Fruit fly (Drosophila melanogaster): Measurements from ENCODE around the gene CG13358.

CG13358 gene

DNA sequence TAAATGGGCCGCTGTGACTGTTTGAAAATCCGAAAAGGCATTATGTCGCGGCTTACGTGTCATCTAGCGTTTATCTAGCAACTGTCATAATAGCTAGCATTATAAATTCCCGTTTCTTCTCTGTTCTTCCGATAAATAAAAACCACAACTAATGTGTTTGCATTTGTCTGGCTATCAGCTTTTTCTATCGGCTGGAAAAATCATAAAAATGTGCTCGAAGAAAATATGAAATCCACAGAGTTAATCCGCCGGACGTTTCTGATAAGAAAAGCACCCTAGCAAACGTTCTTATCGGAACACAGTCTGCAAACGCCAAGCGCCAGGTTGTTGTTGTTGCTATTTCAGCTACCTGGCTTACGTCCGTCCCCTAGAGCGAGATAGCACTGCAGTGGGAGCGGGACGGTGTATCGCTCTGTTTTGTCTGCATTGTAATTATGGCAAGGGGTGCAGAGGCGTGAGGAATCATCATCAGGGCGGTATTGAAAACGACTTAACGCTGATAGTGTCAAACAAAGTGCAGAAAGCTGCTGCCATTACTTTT is 30.5 kb downstream of the CG13358 start:
- no peak for TF ChIP-seq dl (GFP tag; optimal IDR thresholded peaks at IDR 0.05; ENCODE audit: insufficient read depth in 1 of 2, partially characterized antibody in 2 of 2)
- no peak for TF ChIP-seq Dif (GFP tag; optimal IDR thresholded peaks at IDR 0.05; ENCODE audit: partially characterized antibody)
- TF ChIP-seq tai (GFP tag; optimal IDR thresholded peaks at IDR 0.05), result no peak
- no peak for TF ChIP-seq HLH106 (tag; optimal IDR thresholded peaks at IDR 0.05)
- TF ChIP-seq rgr (GFP tag; optimal IDR thresholded peaks at IDR 0.05), result no peak
- TF ChIP-seq foxo (GFP tag; optimal IDR thresholded peaks at IDR 0.05), result no peak
- no peak for TF ChIP-seq N (GFP tag; optimal IDR thresholded peaks at IDR 0.05)
- TF ChIP-seq pan (optimal IDR thresholded peaks at IDR 0.05), result no peak
- no peak for TF ChIP-seq sv (GFP tag; optimal IDR thresholded peaks at IDR 0.05)
- TF ChIP-seq CG9705 (GFP tag; optimal IDR thresholded peaks at IDR 0.05), result no peak
- no peak for TF ChIP-seq lola (GFP tag; optimal IDR thresholded peaks at IDR 0.05)
- TF ChIP-seq Hnf4 (GFP tag; optimal IDR thresholded peaks at IDR 0.05), result no peak
- no peak for TF ChIP-seq jim (GFP tag; optimal IDR thresholded peaks at IDR 0.05)
- no peak for TF ChIP-seq brk (GFP tag; optimal IDR thresholded peaks at IDR 0.05)
- TF ChIP-seq Hr78 (GFP tag; optimal IDR thresholded peaks at IDR 0.05), result no peak
- no peak for TF ChIP-seq Vsx2 (GFP tag; optimal IDR thresholded peaks at IDR 0.05; ENCODE audit: partially characterized antibody)

- TF ChIP-seq dsf (GFP tag; optimal IDR thresholded peaks at IDR 0.05; ENCODE audit: borderline replicate concordance), result no peak
- TF ChIP-seq Hnf4 (GFP tag; optimal IDR thresholded peaks at IDR 0.05), result no peak
- no peak for TF ChIP-seq fru (GFP tag; optimal IDR thresholded peaks at IDR 0.05)
- no peak for TF ChIP-seq OdsH (GFP tag; optimal IDR thresholded peaks at IDR 0.05)
- TF ChIP-seq Dif (GFP tag; optimal IDR thresholded peaks at IDR 0.05; ENCODE audit: partially characterized antibody), result no peak
- TF ChIP-seq Sp1 (GFP tag; optimal IDR thresholded peaks at IDR 0.05), result no peak
- TF ChIP-seq rgr (GFP tag; optimal IDR thresholded peaks at IDR 0.05), result no peak
- TF ChIP-seq CrebA (GFP tag; optimal IDR thresholded peaks at IDR 0.05; ENCODE audit: borderline replicate concordance), result no peak
- TF ChIP-seq GATAd (GFP tag; optimal IDR thresholded peaks at IDR 0.05), result no peak
These were observed 32.3 kb downstream of the CG13358 start for dm6 chrX:772305-772986.

DNA sequence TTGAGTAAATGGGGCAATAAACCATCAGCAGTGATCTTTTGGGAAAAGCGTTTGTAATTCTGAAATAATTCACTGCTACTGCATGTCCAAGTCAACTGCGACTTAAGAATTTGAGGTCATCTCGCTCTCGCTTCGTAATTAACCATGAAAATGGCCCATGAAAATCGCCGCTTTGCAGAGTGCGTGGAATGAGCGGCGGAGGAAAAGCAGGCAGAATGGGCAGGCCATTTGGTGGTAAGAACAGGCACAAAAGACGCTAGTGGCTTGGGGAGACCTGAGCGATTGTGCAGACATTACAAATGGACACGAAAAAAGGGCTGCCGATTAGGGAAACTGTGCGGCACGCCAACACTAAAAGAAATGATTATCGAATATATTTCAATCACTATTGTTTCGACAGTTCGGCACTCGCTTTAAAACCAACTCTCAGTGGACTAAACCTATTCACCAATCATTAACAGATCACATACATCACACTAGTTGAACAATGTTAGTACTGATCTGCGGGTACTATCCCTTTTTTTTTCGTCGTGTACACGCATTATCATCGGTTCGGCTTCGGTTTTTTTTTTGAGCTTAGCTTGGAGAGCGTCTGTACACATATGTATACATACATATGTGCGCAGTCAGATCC is 33.2 kb downstream of the CG13358 start:
- TF ChIP-seq fru (GFP tag; optimal IDR thresholded peaks at IDR 0.05) (peak; percentile 34), Abd-B (GFP tag; optimal IDR thresholded peaks at IDR 0.05) (no peak), CG32264 (GFP tag; optimal IDR thresholded peaks at IDR 0.05) (no peak)

DNA sequence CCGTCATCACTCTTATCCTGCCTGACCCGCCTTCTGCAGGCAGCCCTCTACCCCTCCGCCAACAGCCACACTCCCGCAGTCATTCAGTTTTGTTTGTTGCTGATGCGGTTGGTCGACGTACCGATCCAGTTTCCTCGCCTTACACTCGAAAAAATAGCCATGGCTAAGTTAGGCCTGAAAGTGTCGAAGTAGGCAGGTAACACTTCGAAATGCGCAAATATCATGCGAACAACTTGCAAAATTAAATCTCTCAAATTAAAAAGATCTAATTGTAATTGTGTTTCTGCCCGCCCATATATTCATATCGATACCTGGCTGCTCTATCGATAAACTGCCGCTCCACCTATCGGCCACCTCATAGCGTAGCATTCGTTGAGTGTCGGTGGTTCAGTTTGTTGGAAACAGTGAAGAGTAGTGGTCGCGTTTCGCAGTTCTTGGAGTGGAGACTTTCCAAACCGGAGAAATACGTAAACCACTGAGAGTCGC is 35.0 kb downstream of the CG13358 start, which contains the start of gene fz3:
fz3 (plus strand) TSS at position 307 of the 486 bp plus-strand sequence.
- TF ChIP-seq N (GFP tag; optimal IDR thresholded peaks at IDR 0.05), result no peak
- TF ChIP-seq brk (GFP tag; optimal IDR thresholded peaks at IDR 0.05), result no peak
- TF ChIP-seq dsf (GFP tag; optimal IDR thresholded peaks at IDR 0.05; ENCODE audit: borderline replicate concordance), result no peak
- TF ChIP-seq Vsx2 (GFP tag; optimal IDR thresholded peaks at IDR 0.05; ENCODE audit: partially characterized antibody), result no peak
- TF ChIP-seq Hr78 (GFP tag; optimal IDR thresholded peaks at IDR 0.05), result no peak
- peak; percentile 64 for TF ChIP-seq OdsH (GFP tag; optimal IDR thresholded peaks at IDR 0.05)
- TF ChIP-seq Hr83 (GFP tag; optimal IDR thresholded peaks at IDR 0.05; ENCODE audit: poor library complexity, severe bottlenecking), result peak; percentile 73
- peak; percentile 74 for TF ChIP-seq ey (GFP tag; optimal IDR thresholded peaks at IDR 0.05)
- TF ChIP-seq psq (GFP tag; optimal IDR thresholded peaks at IDR 0.05), result peak; percentile 77
- peak; percentile 77 for TF ChIP-seq br (GFP tag; optimal IDR thresholded peaks at IDR 0.05)
- no peak for TF ChIP-seq sage (GFP tag; optimal IDR thresholded peaks at IDR 0.05)
- TF ChIP-seq h (GFP tag; optimal IDR thresholded peaks at IDR 0.05), result peak; percentile 82
- TF ChIP-seq tai (GFP tag; optimal IDR thresholded peaks at IDR 0.05), result no peak
- no peak for TF ChIP-seq pan (optimal IDR thresholded peaks at IDR 0.05)
- TF ChIP-seq Myc (optimal IDR thresholded peaks at IDR 0.05), result no peak
- TF ChIP-seq Rel (GFP tag; optimal IDR thresholded peaks at IDR 0.05), result no peak
- peak; percentile 37 for TF ChIP-seq Rel (tag; optimal IDR thresholded peaks at IDR 0.05)
- no peak for TF ChIP-seq GATAd (GFP tag; optimal IDR thresholded peaks at IDR 0.05)
- peak; percentile 71 for TF ChIP-seq Hnf4 (GFP tag; optimal IDR thresholded peaks at IDR 0.05)
- TF ChIP-seq jim (GFP tag; optimal IDR thresholded peaks at IDR 0.05), result no peak
- TF ChIP-seq Abd-B (GFP tag; optimal IDR thresholded peaks at IDR 0.05), result no peak
- peak; percentile 78 for TF ChIP-seq rgr (GFP tag; optimal IDR thresholded peaks at IDR 0.05)
- TF ChIP-seq fru (GFP tag; optimal IDR thresholded peaks at IDR 0.05), result peak; percentile 88
- TF ChIP-seq CG9705 (GFP tag; optimal IDR thresholded peaks at IDR 0.05), result peak; percentile 34
- peak in 1 of 2 experiments; percentile 78 for TF ChIP-seq foxo (GFP tag; optimal IDR thresholded peaks at IDR 0.05)
- TF ChIP-seq dmrt93B (GFP tag; optimal IDR thresholded peaks at IDR 0.05), result peak; percentile 32
- TF ChIP-seq Dfd (GFP tag; optimal IDR thresholded peaks at IDR 0.05), result no peak
- no peak for TF ChIP-seq lola (GFP tag; optimal IDR thresholded peaks at IDR 0.05)
- no peak for TF ChIP-seq sv (GFP tag; optimal IDR thresholded peaks at IDR 0.05)
- peak; percentile 75 for TF ChIP-seq Sp1 (GFP tag; optimal IDR thresholded peaks at IDR 0.05)
- TF ChIP-seq usp (GFP tag; optimal IDR thresholded peaks at IDR 0.05), result no peak
- peak; percentile 58 for TF ChIP-seq CG32264 (GFP tag; optimal IDR thresholded peaks at IDR 0.05)
- peak; percentile 42 for TF ChIP-seq Dif (GFP tag; optimal IDR thresholded peaks at IDR 0.05; ENCODE audit: partially characterized antibody)
- TF ChIP-seq Mio (GFP tag; optimal IDR thresholded peaks at IDR 0.05), result no peak
- TF ChIP-seq Jra (GFP tag; optimal IDR thresholded peaks at IDR 0.05), result peak; percentile 67
- no peak for TF ChIP-seq CrebA (GFP tag; optimal IDR thresholded peaks at IDR 0.05; ENCODE audit: borderline replicate concordance)
- peak; percentile 76 for TF ChIP-seq HLH106 (tag; optimal IDR thresholded peaks at IDR 0.05)

Measured in whole organism, wandering third instar larva.